Fruit fly (Drosophila melanogaster) S2 (cell line): ENCODE data around the gene Oatp33Ea.

Experiments
- CG8478 ChIP-seq: fragments of >200 bp; optimal IDR thresholded peaks from 2 replicates; lab custom pipeline; 2018
- CTCF ChIP-seq, 2 experiments: fragments of >200 bp; optimal IDR thresholded peaks; 2 replicates each; lab custom pipeline; 2018

The Oatp33Ea gene

dm6 chr2L:12430792-12431191, 14.9 kb downstream of the Oatp33Ea start, which contains the start of gene CG5435:
TSS of gene CG5435 (minus strand) at chr2L:12430892.
- TF ChIP-seq CG8478 (lab: Kevin White, UChicago), result no peak
- TF ChIP-seq CTCF (optimal IDR thresholded peaks at IDR 0.05; lab: Kevin White, UChicago), result no peak

dm6 chr2L:12427487-12428101, 18.1 kb downstream of the Oatp33Ea start, which contains the start of the genes CG5446 and Trm1:
TSS of gene CG5446 (minus strand) at chr2L:12427709.
TSS of gene Trm1 (plus strand) at chr2L:12428028.
- TF ChIP-seq CTCF (optimal IDR thresholded peaks at IDR 0.05; lab: Kevin White, UChicago) (no peak), CG8478 (lab: Kevin White, UChicago) (no peak)

dm6 chr2L:12424555-12424954, 21.2 kb downstream of the Oatp33Ea start, which contains the start of gene Fam92:
TSS of gene Fam92 (plus strand) at chr2L:12424904.
- TF ChIP-seq CTCF (optimal IDR thresholded peaks at IDR 0.05; lab: Kevin White, UChicago) (peak; percentile 84 to 94), CG8478 (lab: Kevin White, UChicago) (no peak)

dm6 chr2L:12423106-12423836, 22.5 kb downstream of the Oatp33Ea start, which contains the start of gene vir-1:
TSS of gene vir-1 (minus strand) at chr2L:12423439.
- TF ChIP-seq CTCF (optimal IDR thresholded peaks at IDR 0.05; lab: Kevin White, UChicago) (no peak), CG8478 (lab: Kevin White, UChicago) (no peak)

dm6 chr2L:12421793-12422691, 23.7 kb downstream of the Oatp33Ea start:
- no peak for TF ChIP-seq CTCF (optimal IDR thresholded peaks at IDR 0.05; lab: Kevin White, UChicago)
- TF ChIP-seq CG8478 (lab: Kevin White, UChicago), result no peak

dm6 chr2L:12421188-12421587, 24.5 kb downstream of the Oatp33Ea start:
- no peak for TF ChIP-seq CTCF (optimal IDR thresholded peaks at IDR 0.05; lab: Kevin White, UChicago)
- no peak for TF ChIP-seq CG8478 (lab: Kevin White, UChicago)

dm6 chr2L:12415485-12416137, 30.1 kb downstream of the Oatp33Ea start:
- no peak for TF ChIP-seq CTCF (optimal IDR thresholded peaks at IDR 0.05; lab: Kevin White, UChicago)
- TF ChIP-seq CG8478 (lab: Kevin White, UChicago), result no peak

- TF ChIP-seq CTCF (optimal IDR thresholded peaks at IDR 0.05; lab: Kevin White, UChicago) (no peak), CG8478 (lab: Kevin White, UChicago) (no peak)
Measured at dm6 chr2L:12413899-12414298, 31.8 kb downstream of the Oatp33Ea start.

- TF ChIP-seq CTCF (optimal IDR thresholded peaks at IDR 0.05; lab: Kevin White, UChicago), result no peak
- TF ChIP-seq CG8478 (lab: Kevin White, UChicago), result no peak
Measured at dm6 chr2L:12410679-12411078, 35.0 kb downstream of the Oatp33Ea start.

- no peak for TF ChIP-seq CG8478 (lab: Kevin White, UChicago)
- no peak for TF ChIP-seq CTCF (optimal IDR thresholded peaks at IDR 0.05; lab: Kevin White, UChicago)
Measured at dm6 chr2L:12404555-12405077, 41.1 kb downstream of the Oatp33Ea start.

dm6 chr2L:12397974-12398373, 47.8 kb downstream of the Oatp33Ea start, which contains the start of gene Pkd2:
TSS of gene Pkd2 (plus strand) at chr2L:12398274.
- TF ChIP-seq CG8478 (lab: Kevin White, UChicago) (no peak), CTCF (optimal IDR thresholded peaks at IDR 0.05; lab: Kevin White, UChicago) (no peak)

- TF ChIP-seq CTCF (optimal IDR thresholded peaks at IDR 0.05; lab: Kevin White, UChicago) (no peak), CG8478 (lab: Kevin White, UChicago) (no peak)
Measured at dm6 chr2L:12392406-12392805, 53.3 kb downstream of the Oatp33Ea start.
